Worm (Caenorhabditis elegans): Measurements from ENCODE around the gene cpi-2.

cpi-2 gene

ce11 chrV:6053188-6053687 lies 9.4 kb downstream of the cpi-2 start, which contains the start of gene seip-1 (continued):
- TF ChIP-seq egl-13 (tag; optimal IDR thresholded peaks at IDR 0.05) (peak; percentile 72), nhr-85 (tag) (peak; percentile 83), hlh-4 (tag; optimal IDR thresholded peaks at IDR 0.05) (no peak), fkh-8 (tag; optimal IDR thresholded peaks at IDR 0.05) (peak; percentile 92), tbx-2 (tag; optimal IDR thresholded peaks at IDR 0.05) (peak; percentile 75), grh-1 (GFP tag; IDR thresholded peaks at IDR 0.05) (no peak), rnt-1 (tag; optimal IDR thresholded peaks at IDR 0.05) (peak; percentile 81), efl-3 (GFP tag; optimal IDR thresholded peaks at IDR 0.05) (no peak), irx-1 (tag; optimal IDR thresholded peaks at IDR 0.05) (peak; percentile 70), snu-23 (GFP tag; optimal IDR thresholded peaks at IDR 0.05) (peak; percentile 91), nhr-47 (tag; optimal IDR thresholded peaks at IDR 0.05) (peak; percentile 83), nhr-237 (tag; optimal IDR thresholded peaks at IDR 0.05) (peak; percentile 72), nhr-90 (tag; optimal IDR thresholded peaks at IDR 0.05; ENCODE audit: poor library complexity) (peak; percentile 64), C16A3.4 (tag; optimal IDR thresholded peaks at IDR 0.05) (peak; percentile 88), nhr-84 (tag; optimal IDR thresholded peaks at IDR 0.05) (no peak), nhr-20 (tag; optimal IDR thresholded peaks at IDR 0.05) (peak; percentile 89), elt-3 (tag; optimal IDR thresholded peaks at IDR 0.05) (peak in 2 of 6 experiments; percentile 56 to 58), fkh-10 (GFP tag; optimal IDR thresholded peaks at IDR 0.05) (peak; percentile 65), unc-30 (tag; optimal IDR thresholded peaks at IDR 0.05) (no peak), isw-1 (GFP tag; IDR thresholded peaks at IDR 0.05) (peak; percentile 69), ama-1 (optimal IDR thresholded peaks at IDR 0.05) (peak; percentile 43), elt-2 (tag; optimal IDR thresholded peaks at IDR 0.05) (peak; percentile 56), alr-1 (tag; optimal IDR thresholded peaks at IDR 0.05; ENCODE audit: borderline replicate concordance) (no peak), vab-15 (tag; optimal IDR thresholded peaks at IDR 0.05) (no peak), nhr-71 (tag; optimal IDR thresholded peaks at IDR 0.05) (peak; percentile 92), ceh-90 (tag; optimal IDR thresholded peaks at IDR 0.05) (peak; percentile 19), mef-2 (tag; optimal IDR thresholded peaks at IDR 0.05) (peak; percentile 39), swsn-7 (tag; optimal IDR thresholded peaks at IDR 0.05) (peak; percentile 85), dpl-1 (GFP tag; optimal IDR thresholded peaks at IDR 0.05) (peak; percentile 71 to 81 (median 72)), ztf-4 (tag; optimal IDR thresholded peaks at IDR 0.05) (peak; percentile 64), ceh-8 (GFP tag; optimal IDR thresholded peaks at IDR 0.05) (peak; percentile 57), egl-27 (tag; optimal IDR thresholded peaks at IDR 0.05) (no peak), nhr-11 (tag; optimal IDR thresholded peaks at IDR 0.05) (peak; percentile 47), zip-4 (GFP tag; optimal IDR thresholded peaks at IDR 0.05) (no peak), jun-1 (tag; optimal IDR thresholded peaks at IDR 0.05) (peak; percentile 67), mdl-1 (tag; optimal IDR thresholded peaks at IDR 0.05) (peak in 1 of 2 experiments; percentile 82), ets-5 (GFP tag; IDR thresholded peaks at IDR 0.05) (no peak), unc-98 (GFP tag; IDR thresholded peaks at IDR 0.05) (no peak)

DNA sequence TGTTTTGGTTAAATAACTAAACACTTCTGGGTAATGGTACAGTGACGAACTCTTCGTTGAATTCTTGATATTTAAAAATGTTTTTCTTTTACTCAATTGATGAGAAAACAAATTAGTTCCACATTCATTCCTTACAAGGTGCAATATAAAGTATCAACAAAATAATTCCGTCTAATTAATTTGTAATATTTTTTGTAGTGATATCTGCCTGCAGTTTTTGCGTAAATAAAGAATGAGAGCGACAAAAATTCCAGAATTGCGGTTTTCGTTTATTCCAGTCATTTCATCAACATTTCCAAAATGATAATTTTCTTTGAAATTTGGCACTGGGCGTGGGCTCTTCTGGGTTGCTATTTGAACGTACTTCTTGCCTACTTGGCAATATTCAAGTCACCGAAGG lies 11.4 kb downstream of the cpi-2 start, which contains the start of gene srd-20:
TSS of gene srd-20 (plus strand) at position 301 of the 400 bp plus-strand sequence.
- no peak for TF ChIP-seq mab-9 (GFP tag; IDR thresholded peaks at IDR 0.05)
- TF ChIP-seq dsc-1 (tag; optimal IDR thresholded peaks at IDR 0.05), result no peak
- TF ChIP-seq pqm-1 (tag; optimal IDR thresholded peaks at IDR 0.05), result no peak
- no peak for TF ChIP-seq lin-35 (GFP tag; optimal IDR thresholded peaks at IDR 0.05)
- TF ChIP-seq ceh-8 (GFP tag; optimal IDR thresholded peaks at IDR 0.05), result no peak
- TF ChIP-seq ceh-88 (GFP tag; IDR thresholded peaks at IDR 0.05), result no peak
- TF ChIP-seq lin-15B (tag; optimal IDR thresholded peaks at IDR 0.05), result no peak
- TF ChIP-seq ztf-4 (tag; optimal IDR thresholded peaks at IDR 0.05), result no peak
- TF ChIP-seq lsy-2 (tag; optimal IDR thresholded peaks at IDR 0.05), result no peak
- TF ChIP-seq swsn-7 (tag; optimal IDR thresholded peaks at IDR 0.05), result no peak
- no peak for TF ChIP-seq elt-3 (tag; optimal IDR thresholded peaks at IDR 0.05)
- TF ChIP-seq pax-3 (tag; optimal IDR thresholded peaks at IDR 0.05), result no peak
- no peak for TF ChIP-seq lin-14 (GFP tag; optimal IDR thresholded peaks at IDR 0.05)
